Worm (Caenorhabditis elegans) whole organism, early embryonic: ENCODE results near the gene akap-1.

Source experiments
- B0310.2 ChIP-seq: sonication (generic microtip); optimal IDR thresholded peaks from 2 replicates; lab custom pipeline; 2016; ENCODE audit warnings: mild to moderate bottlenecking, missing genetic modification characterization, missing compliant biosample characterization
- ama-1 ChIP-seq: fragments of 150-350 bp; optimal IDR thresholded peaks from 2 replicates; lab custom pipeline; 2014
- ceh-13 ChIP-seq: fragments of 200-800 bp; sonication (Bioruptor generic); optimal IDR thresholded peaks from 2 replicates; lab custom pipeline; 2018; ENCODE audit warnings: mild to moderate bottlenecking, missing genetic modification characterization, missing compliant biosample characterization
- scrt-1 ChIP-seq: fragments of 200-800 bp; sonication (Bioruptor generic); IDR thresholded peaks from 2 replicates; pipeline ENCODE4 v1.3.6; 2022; ENCODE audit warnings: missing genetic modification characterization, missing compliant biosample characterization
- sea-1 ChIP-seq: fragments of 200-800 bp; sonication (Bioruptor generic); conservative IDR thresholded peaks from 2 replicates; pipeline ENCODE4 v1.3.6; 2022; ENCODE audit warnings: missing genetic modification characterization, missing compliant biosample characterization

- TF ChIP-seq ama-1 (lab: Kevin White, UChicago) (no peak), scrt-1 (no peak), ceh-13 (GFP tag; lab: Kevin White, UChicago) (no peak), B0310.2 (tag; lab: Kevin White, UChicago) (no peak), sea-1 (no peak)
These were observed 58.7 kb downstream of the akap-1 start, which contains the start of gene C05D11.5 for ce11 chrIII:6411914-6412313.
